Worm (Caenorhabditis elegans) whole organism, L4 larva: ENCODE results near the gene ZK930.4.

Source experiments
- daf-16 ChIP-seq, 3 experiments: sonication (generic microtip); optimal IDR thresholded peaks; 2 replicates each; lab custom pipeline; 2016 to 2017; ENCODE audit warnings: missing genetic modification characterization in 3 of 3, missing genetic modification reagents in 3 of 3, mild to moderate bottlenecking in 2 of 3, missing compliant biosample characterization in 2 of 3, missing biosample characterization in 1 of 3, moderate library complexity in 1 of 3
- fos-1 ChIP-seq: fragments of 150-350 bp; optimal IDR thresholded peaks from 2 replicates; lab custom pipeline; 2014; ENCODE audit warnings: missing biosample characterization, missing genetic modification characterization
- lim-7 ChIP-seq: fragments of 200-800 bp; sonication (Bioruptor generic); IDR thresholded peaks from 2 replicates; pipeline ENCODE4 v1.3.6; 2022; ENCODE audit warnings: missing genetic modification characterization, missing compliant biosample characterization
- nhr-11 ChIP-seq: fragments of 150-350 bp; optimal IDR thresholded peaks from 2 replicates; lab custom pipeline; 2014; ENCODE audit warnings: missing biosample characterization, missing genetic modification characterization
- nhr-237 ChIP-seq: sonication (generic microtip); optimal IDR thresholded peaks from 2 replicates; lab custom pipeline; 2017; ENCODE audit warnings: missing biosample characterization, missing genetic modification characterization
- nhr-28 ChIP-seq: fragments of 150-350 bp; optimal IDR thresholded peaks from 2 replicates; lab custom pipeline; 2014; ENCODE audit warnings: missing biosample characterization, missing genetic modification characterization
- nhr-76 ChIP-seq: fragments of 150-350 bp; optimal IDR thresholded peaks from 2 replicates; lab custom pipeline; 2014; ENCODE audit warnings: missing biosample characterization, missing genetic modification characterization
- php-3 ChIP-seq: fragments of 200-800 bp; sonication (Bioruptor generic); IDR thresholded peaks from 2 replicates; pipeline ENCODE4 v1.3.6; 2022; ENCODE audit warnings: missing genetic modification reagents, missing genetic modification characterization, missing compliant biosample characterization
- pqm-1 ChIP-seq: sonication (generic microtip); optimal IDR thresholded peaks from 2 replicates; lab custom pipeline; 2017; ENCODE audit warnings: missing biosample characterization, missing genetic modification characterization

- TF ChIP-seq nhr-237 (tag; lab: Kevin White, UChicago) (no peak), pqm-1 (no peak), php-3 (no peak), nhr-28 (tag; lab: Kevin White, UChicago) (no peak), fos-1 (tag; lab: Kevin White, UChicago) (no peak), lim-7 (no peak), daf-16 (GFP tag; optimal IDR thresholded peaks at IDR 0.05; lab: Kevin White, UChicago) (no peak), daf-16 (tag; optimal IDR thresholded peaks at IDR 0.05; lab: Kevin White, UChicago) (no peak), nhr-11 (no peak), nhr-76 (tag; lab: Kevin White, UChicago) (no peak)
These were observed 8.0 kb downstream of the ZK930.4 start, which contains the start of gene ZK930.7 for ce11 chrII:11914304-11914703.
